Fruit fly (Drosophila melanogaster) Kc167 (cell line): Measurements from ENCODE around the gene Phlpp.

Source experiments
- Sin3A ChIP-seq: fragments of >200 bp; optimal IDR thresholded peaks from 2 replicates; lab custom pipeline; 2018; ENCODE audit warnings: missing external identifiers
- h ChIP-seq: fragments of >200 bp; optimal IDR thresholded peaks from 3 replicates; lab custom pipeline; 2018; ENCODE audit warnings: missing external identifiers
- psq ChIP-seq: fragments of >200 bp; optimal IDR thresholded peaks from 2 replicates; lab custom pipeline; 2017; ENCODE audit warnings: missing external identifiers

DNA sequence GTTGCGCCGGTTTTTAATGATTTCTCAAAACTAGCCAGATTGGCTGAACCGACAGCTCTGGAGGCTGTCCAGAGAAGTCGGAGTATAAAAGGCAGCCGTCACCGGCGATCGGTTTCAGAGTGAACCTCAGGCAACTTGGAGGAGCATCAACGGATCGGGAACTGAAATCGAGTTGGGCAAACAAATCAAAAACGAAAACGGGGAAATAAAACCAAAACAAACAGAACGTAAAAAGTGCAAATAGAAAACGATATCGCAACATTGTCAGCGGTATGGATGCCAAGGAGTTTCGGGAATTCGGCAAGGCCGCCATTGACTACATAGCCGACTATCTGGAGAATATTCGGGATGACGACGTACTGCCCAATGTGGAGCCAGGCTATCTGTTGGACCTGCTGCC is 52.8 kb downstream of the Phlpp start:
- TF ChIP-seq h (lab: Kevin White, UChicago) = no peak
- no peak for TF ChIP-seq psq (lab: Kevin White, UChicago)
- TF ChIP-seq Sin3A = no peak
